Fruit fly (Drosophila melanogaster) whole organism, pupa: ENCODE data around the gene CG34273.

Experiments
- CG10348 ChIP-seq: fragments of 200-800 bp; sonication (Bioruptor generic); IDR thresholded peaks from 2 replicates; pipeline ENCODE4 v1.3.6; 2022; ENCODE audit warnings: missing biosample characterization, missing genetic modification characterization
- CG12605 ChIP-seq: fragments of 200-800 bp; sonication (Bioruptor generic); IDR thresholded peaks from 2 replicates; pipeline ENCODE4 v1.3.6; 2022; ENCODE audit warnings: missing biosample characterization, missing genetic modification characterization
- CG13204 ChIP-seq: fragments of 200-800 bp; sonication (Bioruptor generic); optimal IDR thresholded peaks from 2 replicates; lab custom pipeline; 2018; ENCODE audit warnings: missing biosample characterization, mild to moderate bottlenecking, missing genetic modification characterization, moderate library complexity
- CG14655 ChIP-seq: fragments of 200-800 bp; sonication (Bioruptor generic); optimal IDR thresholded peaks from 3 replicates; lab custom pipeline; 2017; ENCODE audit warnings: mild to moderate bottlenecking, missing biosample characterization, missing genetic modification reagents, missing genetic modification characterization
- CG15710 ChIP-seq: fragments of 200-800 bp; sonication (Bioruptor generic); optimal IDR thresholded peaks from 2 replicates; lab custom pipeline; 2018; ENCODE audit warnings: missing biosample characterization, mild to moderate bottlenecking, missing genetic modification characterization, moderate library complexity
- CG17806 ChIP-seq: fragments of 200-800 bp; sonication (Bioruptor generic); optimal IDR thresholded peaks from 2 replicates; lab custom pipeline; 2018; ENCODE audit warnings: missing biosample characterization, mild to moderate bottlenecking, missing genetic modification characterization, moderate library complexity
- CG32121 ChIP-seq: fragments of 200-800 bp; sonication (Bioruptor generic); IDR thresholded peaks from 2 replicates; pipeline ENCODE4 v1.3.6; 2022; ENCODE audit warnings: missing biosample characterization, missing genetic modification characterization
- CG34367 ChIP-seq: fragments of 200-800 bp; sonication (Bioruptor generic); optimal IDR thresholded peaks from 2 replicates; lab custom pipeline; 2018; ENCODE audit warnings: missing biosample characterization, mild to moderate bottlenecking, missing genetic modification characterization
- CG4496 ChIP-seq: fragments of 200-800 bp; sonication (Bioruptor generic); IDR thresholded peaks from 3 replicates; pipeline ENCODE4 v1.3.6; 2022; ENCODE audit warnings: missing biosample characterization, missing genetic modification characterization
- CG8159 ChIP-seq: fragments of 200-800 bp; sonication (Bioruptor generic); optimal IDR thresholded peaks from 3 replicates; lab custom pipeline; 2018; ENCODE audit warnings: missing biosample characterization, mild to moderate bottlenecking, missing genetic modification characterization, moderate library complexity
- CG8301 ChIP-seq: fragments of 200-800 bp; sonication (Bioruptor generic); optimal IDR thresholded peaks from 2 replicates; lab custom pipeline; 2018; ENCODE audit warnings: missing biosample characterization, mild to moderate bottlenecking, missing genetic modification characterization
- CG9948 ChIP-seq: fragments of 200-800 bp; sonication (Bioruptor generic); optimal IDR thresholded peaks from 2 replicates; lab custom pipeline; 2018; ENCODE audit warnings: missing biosample characterization, mild to moderate bottlenecking, missing genetic modification characterization, moderate library complexity
- D1 ChIP-seq: fragments of 200-800 bp; sonication (Bioruptor generic); optimal IDR thresholded peaks from 2 replicates; lab custom pipeline; 2018; ENCODE audit warnings: missing biosample characterization, mild to moderate bottlenecking, missing genetic modification characterization, moderate library complexity
- EcR ChIP-seq: fragments of 200-800 bp; sonication (Bioruptor generic); optimal IDR thresholded peaks from 3 replicates; lab custom pipeline; 2019; ENCODE audit warnings: missing biosample characterization, missing genetic modification characterization, mild to moderate bottlenecking, moderate library complexity, missing genetic modification reagents
- Ets98B ChIP-seq: fragments of 200-800 bp; sonication (Bioruptor generic); IDR thresholded peaks from 2 replicates; pipeline ENCODE4 v1.3.6; 2022; ENCODE audit warnings: missing biosample characterization, missing genetic modification characterization
- Pif1A ChIP-seq: fragments of 200-800 bp; sonication (Bioruptor generic); optimal IDR thresholded peaks from 3 replicates; lab custom pipeline; 2016; ENCODE audit warnings: missing biosample characterization, missing genetic modification characterization
- Pif1B ChIP-seq: fragments of 200-800 bp; sonication (Bioruptor generic); optimal IDR thresholded peaks from 3 replicates; lab custom pipeline; 2016; ENCODE audit warnings: missing biosample characterization, missing genetic modification characterization
- Snoo ChIP-seq: fragments of 200-800 bp; sonication (Bioruptor generic); optimal IDR thresholded peaks from 3 replicates; lab custom pipeline; 2017; ENCODE audit warnings: missing biosample characterization, mild to moderate bottlenecking, missing genetic modification characterization, inconsistent platforms
- fd96Ca ChIP-seq: fragments of 200-800 bp; sonication (Bioruptor generic); IDR thresholded peaks from 3 replicates; pipeline ENCODE4 v1.3.6; 2022; ENCODE audit warnings: missing biosample characterization, missing genetic modification characterization
- gl ChIP-seq: fragments of 200-800 bp; sonication (Bioruptor generic); optimal IDR thresholded peaks from 2 replicates; lab custom pipeline; 2018; ENCODE audit warnings: missing biosample characterization, mild to moderate bottlenecking, missing genetic modification characterization
- rn ChIP-seq: fragments of 200-800 bp; sonication (Bioruptor generic); IDR thresholded peaks from 2 replicates; pipeline ENCODE4 v1.3.6; 2022; ENCODE audit warnings: missing biosample characterization, missing genetic modification characterization

CG34273 gene

dm6 chr3R:14516742-14517141 lies at the start of gene CG34273:
CG34273 (plus strand) TSS chr3R:14517042.
- TF ChIP-seq CG9948 (tag; lab: Kevin White, UChicago), result no peak
- no peak for TF ChIP-seq CG15710 (tag; lab: Kevin White, UChicago)
- TF ChIP-seq Snoo (tag; lab: Kevin White, UChicago), result no peak
- no peak for TF ChIP-seq D1 (tag; lab: Kevin White, UChicago)
- TF ChIP-seq CG10348, result no peak

DNA sequence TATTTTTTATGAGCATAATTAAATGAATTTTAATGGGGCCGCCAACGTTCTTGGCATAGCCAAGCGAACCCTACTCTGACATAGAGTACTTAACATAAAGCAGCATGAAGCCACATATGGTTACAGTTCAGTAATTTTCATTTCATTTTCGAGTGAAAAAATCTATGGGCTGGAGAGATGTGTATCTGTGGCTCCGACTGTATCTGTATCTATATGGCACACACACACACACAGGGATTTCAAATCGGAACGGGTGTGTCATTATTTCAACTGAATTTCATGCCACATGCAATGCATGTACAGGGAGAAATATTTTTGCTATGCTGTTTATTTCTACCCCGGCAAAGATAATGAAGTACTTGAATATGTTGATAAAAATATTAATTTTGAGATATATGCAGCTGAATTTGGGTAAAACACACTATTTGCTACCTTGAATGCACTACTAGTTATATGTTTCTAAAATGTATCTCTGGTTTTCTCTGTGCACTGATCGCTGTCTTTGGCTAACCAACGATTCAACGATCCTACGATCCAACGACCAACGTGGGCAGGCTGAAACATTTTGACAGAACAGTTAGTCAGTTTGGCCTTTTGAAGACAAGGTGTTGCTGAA lies 49.5 kb upstream of the CG34273 start:
- peak; percentile 40; the same call in 2 of the 3 replicates for TF ChIP-seq fd96Ca (GFP tag; lab: Robert Waterston, UW)
- TF ChIP-seq CG17806, result no peak
- no peak for TF ChIP-seq D1 (tag; lab: Kevin White, UChicago)
- TF ChIP-seq EcR (GFP tag; lab: Kevin White, UChicago), result no peak
- TF ChIP-seq Pif1A, result no peak
- no peak for TF ChIP-seq Snoo (tag; lab: Kevin White, UChicago)
- peak; percentile 47; the same call in 2 of the 3 replicates for TF ChIP-seq CG4496
- peak; percentile 49 for TF ChIP-seq Ets98B (GFP tag; lab: Robert Waterston, UW)
- peak; percentile 27 for TF ChIP-seq CG14655 (GFP tag; lab: Kevin White, UChicago)
- TF ChIP-seq CG8301 (tag; lab: Kevin White, UChicago), result peak; percentile 47

DNA sequence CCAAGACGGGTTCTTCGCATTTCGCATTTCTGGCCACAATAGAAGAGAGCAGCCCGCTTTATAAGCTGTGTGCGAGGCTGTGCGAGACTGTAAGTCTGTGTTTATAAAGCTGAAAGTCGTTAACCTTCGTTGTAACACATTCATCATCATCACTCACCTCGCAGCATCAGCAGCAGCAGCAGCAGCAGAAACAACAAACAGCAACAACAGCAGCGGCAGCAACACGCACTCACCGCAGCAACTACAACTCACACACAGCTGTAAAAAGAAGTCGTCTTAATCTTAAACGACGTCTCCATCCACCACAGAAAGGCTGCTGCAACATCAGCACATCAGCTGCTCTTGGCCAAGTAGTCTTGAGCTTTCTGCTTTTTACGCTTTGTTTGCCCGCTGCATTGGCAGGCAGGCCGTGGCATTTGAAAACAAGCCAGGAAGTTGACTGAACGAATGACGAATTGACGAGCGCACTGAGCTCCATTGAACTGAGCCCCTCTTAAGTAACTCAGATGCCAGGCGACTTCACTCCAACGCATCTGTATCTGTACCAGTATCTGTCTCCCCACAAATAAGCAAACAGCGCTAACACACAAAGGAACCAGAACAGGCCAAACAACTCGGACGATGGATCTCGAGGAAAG lies 48.1 kb upstream of the CG34273 start:
- TF ChIP-seq fd96Ca (GFP tag; lab: Robert Waterston, UW) (no peak), EcR (GFP tag; lab: Kevin White, UChicago) (peak; percentile 78)

DNA sequence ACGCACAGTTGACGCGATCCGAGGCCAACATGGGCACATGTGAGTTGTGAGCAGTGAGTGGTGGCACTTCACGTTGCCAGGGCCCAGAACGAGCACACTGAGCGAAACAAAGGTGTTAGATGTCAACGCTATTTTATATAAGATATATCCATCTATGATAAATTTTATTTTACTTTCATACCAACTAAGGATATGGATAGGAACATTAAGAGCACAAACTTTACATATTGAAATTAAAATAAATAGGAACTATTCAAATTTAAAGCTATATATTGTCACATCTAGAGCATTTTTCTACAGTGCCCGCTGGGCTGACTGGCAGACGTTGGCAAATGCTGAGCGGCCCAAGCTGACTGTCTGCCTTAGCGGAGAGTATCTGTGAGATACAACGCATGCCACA lies 47.1 kb upstream of the CG34273 start:
- TF ChIP-seq CG32121 (GFP tag; lab: Robert Waterston, UW) (peak; percentile 54; the same call in 1 of the 2 replicates), EcR (GFP tag; lab: Kevin White, UChicago) (no peak), rn (0 out of 2 replicates have a peak, but pooled peaks have one; percentile 12), CG9948 (tag; lab: Kevin White, UChicago) (peak; percentile 66), CG17806 (peak; percentile 61), CG8159 (peak; percentile 49), Ets98B (GFP tag; lab: Robert Waterston, UW) (peak; percentile 56), CG13204 (peak; percentile 16), Pif1A (peak; percentile 66), Snoo (tag; lab: Kevin White, UChicago) (no peak), fd96Ca (GFP tag; lab: Robert Waterston, UW) (peak; percentile 58; the same call in 1 of the 3 replicates), CG10348 (no peak), D1 (tag; lab: Kevin White, UChicago) (peak; percentile 19), CG4496 (peak; percentile 78), gl (tag; lab: Kevin White, UChicago) (no peak), Pif1B (GFP tag; lab: Kevin White, UChicago) (peak; percentile 58), CG12605 (GFP tag; lab: Robert Waterston, UW) (peak; percentile 30; the same call in 1 of the 2 replicates), CG14655 (GFP tag; lab: Kevin White, UChicago) (peak; percentile 88), CG8301 (tag; lab: Kevin White, UChicago) (peak; percentile 82), CG15710 (tag; lab: Kevin White, UChicago) (peak; percentile 34), CG34367 (tag; lab: Kevin White, UChicago) (peak; percentile 42)

DNA sequence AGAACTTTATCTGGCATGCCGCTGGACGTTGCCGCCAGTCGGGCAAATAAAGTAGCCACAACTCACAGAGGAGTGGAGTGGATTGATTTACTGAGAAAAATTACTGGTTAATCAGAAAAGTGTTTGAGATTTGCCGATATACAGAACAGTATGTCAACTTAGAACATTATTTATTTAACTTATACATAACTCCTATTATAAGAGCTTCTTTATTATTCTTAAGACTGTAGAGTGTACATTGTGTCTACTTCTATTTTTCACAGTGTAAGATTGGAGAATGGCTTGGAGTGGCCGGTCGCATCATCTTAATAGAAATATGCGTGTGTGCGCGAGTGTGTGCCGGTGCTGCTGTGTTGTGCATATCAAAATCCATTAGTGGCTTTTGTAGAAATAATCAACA lies 46.2 kb upstream of the CG34273 start:
- TF ChIP-seq EcR (GFP tag; lab: Kevin White, UChicago) (no peak), CG34367 (tag; lab: Kevin White, UChicago) (peak; percentile 22), CG32121 (GFP tag; lab: Robert Waterston, UW) (peak; percentile 77), fd96Ca (GFP tag; lab: Robert Waterston, UW) (peak; percentile 45; the same call in 1 of the 3 replicates), CG15710 (tag; lab: Kevin White, UChicago) (peak; percentile 36), Ets98B (GFP tag; lab: Robert Waterston, UW) (peak; percentile 80), Pif1B (GFP tag; lab: Kevin White, UChicago) (peak; percentile 35), CG13204 (no peak), CG8159 (peak; percentile 17), Pif1A (peak; percentile 74), CG14655 (GFP tag; lab: Kevin White, UChicago) (peak; percentile 92), Snoo (tag; lab: Kevin White, UChicago) (no peak), CG12605 (GFP tag; lab: Robert Waterston, UW) (peak; percentile 34; the same call in 1 of the 2 replicates), gl (tag; lab: Kevin White, UChicago) (no peak), CG10348 (no peak), D1 (tag; lab: Kevin White, UChicago) (no peak), CG17806 (peak; percentile 30), CG8301 (tag; lab: Kevin White, UChicago) (peak; percentile 93), CG4496 (peak; percentile 81), CG9948 (tag; lab: Kevin White, UChicago) (peak; percentile 48), rn (no peak; the same call in 1 of the 2 replicates)

DNA sequence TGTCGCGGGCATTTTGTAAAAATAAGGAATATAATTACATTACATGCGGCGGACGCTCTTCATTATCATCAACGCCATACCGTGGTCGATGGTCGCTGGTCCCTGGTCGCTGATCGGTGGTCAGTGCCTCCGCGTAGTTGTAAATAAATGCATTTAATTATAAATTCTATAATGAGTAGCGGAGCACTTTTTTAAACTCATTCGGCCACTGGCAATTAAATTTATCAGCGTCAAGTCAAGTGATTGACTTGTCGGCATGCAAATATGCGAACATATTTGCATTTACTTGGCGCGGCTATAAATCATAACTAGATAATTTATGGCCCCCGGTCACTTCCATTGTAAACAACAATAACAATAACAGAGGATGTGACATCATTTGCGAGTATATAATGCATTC lies 45.4 kb upstream of the CG34273 start:
- TF ChIP-seq EcR (GFP tag; lab: Kevin White, UChicago), result peak; percentile 75
- no peak for TF ChIP-seq CG13204
- no peak for TF ChIP-seq CG8301 (tag; lab: Kevin White, UChicago)
- TF ChIP-seq, all 21 proteins: peak for 1
